Worm (Caenorhabditis elegans): Measurements from ENCODE around the gene sri-39.
"Not testable (repeated sequence)": the region's sequence is repeated elsewhere in the genome, so short reads cannot be mapped to it uniquely, and the experiment has no call there.

sri-39 gene

DNA sequence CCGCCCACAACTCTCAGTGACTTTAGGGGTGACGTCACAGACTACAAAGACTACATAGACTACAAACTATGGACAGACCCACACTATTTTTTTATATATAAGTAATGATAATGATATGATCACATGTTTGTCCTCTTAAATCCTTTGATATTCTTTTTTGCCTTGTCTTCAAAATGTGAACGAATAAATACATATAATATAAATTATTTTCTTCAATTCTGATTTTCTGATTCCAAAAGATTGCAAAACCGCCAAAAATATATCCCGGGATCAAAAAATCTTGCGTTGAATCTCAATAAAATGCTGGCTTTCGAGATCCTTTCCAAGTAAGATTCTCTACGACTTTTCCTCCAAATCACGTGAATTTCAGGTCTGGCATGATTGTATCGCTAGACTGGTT lies 12.9 kb downstream of the sri-39 start, which contains the start of gene F33H12.1:
F33H12.1 (plus strand) TSS at position 301 of the 400 bp plus-strand sequence.
- not testable (repeated sequence) for TF ChIP-seq ceh-9, C08G9.2, pros-1 (tag; optimal IDR thresholded peaks at IDR 0.05)

DNA sequence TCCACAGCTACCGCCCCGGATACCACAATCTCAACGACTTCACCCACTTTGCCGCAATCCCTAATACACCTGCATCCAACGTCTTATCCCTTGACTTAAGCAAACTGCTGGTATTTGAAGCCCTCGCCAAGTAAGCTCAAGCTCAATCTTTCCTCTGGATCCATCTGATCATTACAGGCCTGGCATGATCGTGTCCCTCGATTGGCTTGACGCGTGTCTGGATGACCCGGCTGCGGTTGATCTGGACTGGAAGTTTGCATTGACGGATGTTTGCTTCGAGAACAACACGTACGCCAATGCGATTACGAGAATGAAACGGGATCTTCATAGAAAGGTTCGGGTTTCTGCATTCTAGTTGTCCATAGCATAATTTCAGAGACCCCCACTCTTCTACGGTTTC lies 13.6 kb downstream of the sri-39 start:
- TF ChIP-seq ceh-14 (tag; optimal IDR thresholded peaks at IDR 0.05) = no peak
- TF ChIP-seq nhr-11 (tag; optimal IDR thresholded peaks at IDR 0.05) = no peak
- TF ChIP-seq lim-6 (tag; optimal IDR thresholded peaks at IDR 0.05) = no peak
- no peak for TF ChIP-seq C38D4.7 (GFP tag; optimal IDR thresholded peaks at IDR 0.05)
- TF ChIP-seq pag-3 (tag; optimal IDR thresholded peaks at IDR 0.05; ENCODE audit: borderline replicate concordance) = no peak
- TF ChIP-seq ceh-34 (tag; optimal IDR thresholded peaks at IDR 0.05) = no peak
- TF ChIP-seq ceh-48 (tag; optimal IDR thresholded peaks at IDR 0.05) = no peak
- TF ChIP-seq hlh-15 (tag; optimal IDR thresholded peaks at IDR 0.05) = no peak
- no peak for TF ChIP-seq che-1 (tag; optimal IDR thresholded peaks at IDR 0.05)
- TF ChIP-seq C08G9.2 (tag; optimal IDR thresholded peaks at IDR 0.05) = no peak
- TF ChIP-seq hlh-30 (tag; optimal IDR thresholded peaks at IDR 0.05; ENCODE audit: insufficient read depth) = no peak
- TF ChIP-seq syd-9 (tag; optimal IDR thresholded peaks at IDR 0.05) = no peak
- TF ChIP-seq ceh-22 (tag; optimal IDR thresholded peaks at IDR 0.05) = no peak

DNA sequence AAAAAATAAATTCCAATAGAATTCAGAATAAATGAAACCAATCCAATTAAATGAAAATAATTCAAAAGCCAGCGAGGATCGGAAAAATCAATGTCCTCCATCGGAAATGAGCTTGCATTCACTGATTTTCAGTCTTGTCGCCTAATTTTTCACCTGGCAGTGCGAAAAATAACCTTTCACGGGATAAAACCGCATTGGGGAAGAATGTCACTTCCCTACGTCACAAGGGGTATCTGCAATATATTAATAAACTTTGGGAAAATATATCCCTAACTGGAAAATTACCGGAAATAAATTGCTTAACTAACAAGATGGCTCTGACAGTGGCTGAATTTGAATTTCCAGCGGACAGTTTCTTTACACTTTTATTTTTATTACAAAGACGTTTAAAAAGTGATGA lies 18.0 kb downstream of the sri-39 start, which contains the start of gene sri-77:
sri-77 (minus strand) TSS at position 101 of the 400 bp plus-strand sequence.
- TF ChIP-seq nhr-232 (tag; optimal IDR thresholded peaks at IDR 0.05) = no peak
- no peak for TF ChIP-seq elt-2 (tag; optimal IDR thresholded peaks at IDR 0.05)
- no peak for TF ChIP-seq odd-2 (tag; optimal IDR thresholded peaks at IDR 0.05)
- no peak for TF ChIP-seq gmeb-2 (tag; optimal IDR thresholded peaks at IDR 0.05)
- TF ChIP-seq ceh-18 (tag; optimal IDR thresholded peaks at IDR 0.05) = no peak

DNA sequence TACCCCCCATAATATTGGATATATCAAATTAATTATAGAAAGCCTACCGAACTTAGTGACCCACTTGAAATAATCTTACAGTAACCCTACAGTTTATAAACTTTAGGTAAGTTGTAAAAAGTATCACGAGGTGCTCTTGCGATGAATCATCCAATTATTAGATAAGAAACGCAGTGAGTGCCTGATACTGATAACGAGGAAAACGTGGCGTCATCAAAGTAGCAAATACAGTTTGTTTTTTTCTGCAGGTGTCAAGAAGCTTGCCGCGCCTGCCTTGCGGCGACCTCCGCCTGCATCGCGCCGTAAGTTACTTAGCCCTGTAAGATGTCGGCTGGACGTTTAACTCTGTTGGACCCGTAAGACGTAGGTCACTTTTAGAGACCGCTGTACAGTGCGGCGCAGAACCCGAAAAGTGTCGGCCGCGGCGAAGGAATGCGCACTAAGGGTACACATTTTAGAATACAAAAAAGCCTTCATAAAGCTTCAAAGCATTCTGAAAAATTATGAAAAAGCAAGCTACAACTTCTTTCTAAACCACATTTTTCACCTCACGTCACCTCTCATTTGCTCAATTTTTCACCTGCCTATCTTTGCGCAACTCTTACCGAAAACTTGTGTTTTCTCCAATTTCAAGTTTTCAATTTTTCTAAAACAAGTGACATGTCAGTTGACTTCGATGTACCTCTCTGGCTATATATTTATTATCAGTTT lies 23.1 kb downstream of the sri-39 start, which contains the start of gene sri-38:
sri-38 (plus strand) TSS at position 661 of the 711 bp plus-strand sequence.
- TF ChIP-seq ahr-1 (tag; optimal IDR thresholded peaks at IDR 0.05) (no peak), hlh-8 (tag; optimal IDR thresholded peaks at IDR 0.05) (no peak), ceh-6 (GFP tag; optimal IDR thresholded peaks at IDR 0.05) (no peak), elt-2 (tag; optimal IDR thresholded peaks at IDR 0.05) (peak; percentile 86), ceh-18 (tag; optimal IDR thresholded peaks at IDR 0.05) (no peak), ets-4 (tag; optimal IDR thresholded peaks at IDR 0.05) (no peak), gmeb-2 (tag; optimal IDR thresholded peaks at IDR 0.05) (no peak)

DNA sequence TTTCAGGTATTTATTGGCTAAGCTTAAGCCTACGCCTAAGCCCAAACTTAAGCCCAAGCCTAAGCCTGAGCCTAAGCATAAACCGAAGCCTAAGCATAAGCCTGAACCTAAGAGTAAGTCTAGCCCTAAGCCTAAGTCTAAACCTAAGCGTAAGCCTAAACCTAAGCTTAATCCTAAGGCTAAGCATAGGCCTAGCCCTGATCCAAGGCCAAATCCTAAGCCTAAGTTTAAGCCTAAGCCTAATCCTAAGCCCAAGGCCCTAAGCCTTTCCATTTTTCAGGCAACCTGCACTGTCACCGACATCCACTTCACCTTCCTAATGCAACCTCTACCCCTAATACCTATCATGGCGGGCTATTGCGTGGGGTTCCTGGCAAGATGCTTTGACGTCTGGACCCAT lies 23.7 kb downstream of the sri-39 start:
- no peak for TF ChIP-seq ceh-22 (tag; optimal IDR thresholded peaks at IDR 0.05)
- peak; percentile 56 for TF ChIP-seq dve-1 (tag; optimal IDR thresholded peaks at IDR 0.05)

DNA sequence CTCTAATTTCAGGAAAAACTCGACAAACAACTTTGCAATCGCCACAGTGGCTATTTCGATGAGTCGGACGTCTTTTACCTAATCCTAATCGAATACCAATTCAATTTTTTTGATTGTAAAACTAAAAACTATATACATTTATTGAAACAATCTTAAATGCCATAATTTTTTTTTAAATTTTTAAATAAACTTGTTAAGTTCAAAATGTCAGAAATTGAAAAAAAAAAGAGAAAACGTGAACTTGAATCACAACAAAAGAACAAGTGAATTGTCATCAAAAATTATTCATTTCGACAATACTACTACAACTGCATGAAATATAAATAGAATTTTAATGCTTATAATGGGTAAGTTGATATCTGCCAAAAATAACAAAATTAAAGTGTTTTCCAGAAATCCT lies 25.0 kb downstream of the sri-39 start, which contains the start of gene D2062.13:
D2062.13 (plus strand) TSS at position 301 of the 400 bp plus-strand sequence.
- TF ChIP-seq rnt-1, eyg-1, nhr-232 (tag; optimal IDR thresholded peaks at IDR 0.05): not testable (repeated sequence)

DNA sequence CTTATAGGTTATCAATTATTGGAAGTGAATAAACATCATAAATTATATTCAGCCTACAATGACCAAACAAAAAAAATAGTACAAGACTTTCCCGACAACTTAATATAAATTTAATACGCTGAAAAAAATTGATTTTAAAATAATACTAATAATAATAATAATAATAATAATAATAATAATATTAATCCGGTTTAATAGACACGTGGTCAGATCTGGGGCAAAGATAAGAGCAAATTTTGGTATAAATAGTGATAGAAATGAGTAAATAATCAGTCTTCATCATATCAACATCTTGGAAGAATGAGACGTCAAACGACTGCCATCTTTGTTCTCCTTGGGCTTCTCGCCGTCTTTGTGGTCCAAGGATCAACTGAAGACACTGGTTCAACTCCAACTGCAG lies 29.3 kb downstream of the sri-39 start, which contains the start of gene msrp-5:
msrp-5 (plus strand) TSS at position 301 of the 400 bp plus-strand sequence.
- TF ChIP-seq K09A11.1 (tag; optimal IDR thresholded peaks at IDR 0.05; ENCODE audit: insufficient read depth); hlh-15 (tag; optimal IDR thresholded peaks at IDR 0.05); lin-11 (tag; optimal IDR thresholded peaks at IDR 0.05): not testable (repeated sequence)
